Fruit fly (Drosophila melanogaster): Measurements from ENCODE around the gene mRpS21.

mRpS21 gene

dm6 chr3R:13395133-13395532, 13.5 kb upstream of the mRpS21 start, which contains the start of gene CCHa2 (continued):
- no peak for TF ChIP-seq CG11560 (tag; IDR thresholded peaks at IDR 0.05)
- no peak for TF ChIP-seq ATbp (GFP tag; optimal IDR thresholded peaks at IDR 0.05)
- no peak for TF ChIP-seq CG12071 (GFP tag; optimal IDR thresholded peaks at IDR 0.05)
- no peak for TF ChIP-seq CG30020 (tag; optimal IDR thresholded peaks at IDR 0.05)
- TF ChIP-seq Usf (GFP tag; optimal IDR thresholded peaks at IDR 0.05), result no peak
- 0 out of 3 replicates have a peak, but pooled peaks have one; percentile 21 for TF ChIP-seq sr (GFP tag; IDR thresholded peaks at IDR 0.05)
- no peak for TF ChIP-seq CkIIα-i1 (GFP tag; IDR thresholded peaks at IDR 0.05)
- TF ChIP-seq CG8359 (GFP tag; optimal IDR thresholded peaks at IDR 0.05; ENCODE audit: borderline replicate concordance), result no peak
- TF ChIP-seq NFAT (GFP tag; IDR thresholded peaks at IDR 0.05), result no peak

- TF ChIP-seq ash1 (GFP tag; optimal IDR thresholded peaks at IDR 0.05) (no peak), CG34376 (GFP tag; optimal IDR thresholded peaks at IDR 0.05) (peak; percentile 5)
Observed at dm6 chr3R:13393009-13393408, 11.4 kb upstream of the mRpS21 start.

- TF ChIP-seq CG13287 (GFP tag; IDR thresholded peaks at IDR 0.05; ENCODE audit: partially characterized antibody) (no peak), Fer3 (tag; optimal IDR thresholded peaks at IDR 0.05) (no peak), Lpt (GFP tag; optimal IDR thresholded peaks at IDR 0.05) (no peak), btn (GFP tag; optimal IDR thresholded peaks at IDR 0.05) (no peak), CG14667 (GFP tag; IDR thresholded peaks at IDR 0.05) (no peak), pzg (GFP tag; optimal IDR thresholded peaks at IDR 0.05) (no peak), her (GFP tag; optimal IDR thresholded peaks at IDR 0.05) (no peak), CG1647 (GFP tag; optimal IDR thresholded peaks at IDR 0.05) (no peak), CG6683 (GFP tag; optimal IDR thresholded peaks at IDR 0.05) (no peak), crol (GFP tag; IDR thresholded peaks at IDR 0.05) (no peak), CG10321 (GFP tag; IDR thresholded peaks at IDR 0.05) (no peak), NC2α (GFP tag; optimal IDR thresholded peaks at IDR 0.05) (no peak), sna (GFP tag; IDR thresholded peaks at IDR 0.05; ENCODE audit: partially characterized antibody) (no peak), Atf3 (GFP tag; optimal IDR thresholded peaks at IDR 0.05) (no peak), slp2 (GFP tag; optimal IDR thresholded peaks at IDR 0.05) (no peak), CG2712 (tag; optimal IDR thresholded peaks at IDR 0.05) (no peak), CG11398 (GFP tag; optimal IDR thresholded peaks at IDR 0.05) (no peak), CG17361 (GFP tag; IDR thresholded peaks at IDR 0.05) (no peak), wor (GFP tag; IDR thresholded peaks at IDR 0.05) (no peak)
Observed at dm6 chr3R:13390490-13390889, 8.9 kb upstream of the mRpS21 start.

dm6 chr3R:13388160-13388870, 6.7 kb upstream of the mRpS21 start, which contains the start of gene CG9799:
Gene CG9799, minus strand, starts transcription at chr3R:13388709.
- TF ChIP-seq insv (GFP tag; optimal IDR thresholded peaks at IDR 0.05) (peak in 1 of 2 experiments; percentile 38), CG2202 (tag; optimal IDR thresholded peaks at IDR 0.05) (no peak), Abd-B (GFP tag; optimal IDR thresholded peaks at IDR 0.05) (peak; percentile 51), trem (tag; optimal IDR thresholded peaks at IDR 0.05) (peak; percentile 32), fu2 (GFP tag; optimal IDR thresholded peaks at IDR 0.05) (no peak), CG32532 (GFP tag; IDR thresholded peaks at IDR 0.05) (peak; percentile 56), PHDP (tag; optimal IDR thresholded peaks at IDR 0.05) (no peak), fd3F (GFP tag; optimal IDR thresholded peaks at IDR 0.05) (no peak), sd (tag; optimal IDR thresholded peaks at IDR 0.05) (no peak), E2f2 (GFP tag; IDR thresholded peaks at IDR 0.05) (peak; percentile 93), wek (GFP tag; optimal IDR thresholded peaks at IDR 0.05) (peak; percentile 98), CG13287 (GFP tag; IDR thresholded peaks at IDR 0.05; ENCODE audit: partially characterized antibody) (peak; percentile 46; the same call in 1 of the 2 replicates), Dbx (GFP tag; IDR thresholded peaks at IDR 0.05) (0 out of 3 replicates have a peak, but pooled peaks have one; percentile 17), ara (GFP tag; IDR thresholded peaks at IDR 0.05) (0 out of 2 replicates have a peak, but pooled peaks have one; percentile 21), CG6272 (GFP tag; IDR thresholded peaks at IDR 0.05) (no peak), CG10267 (tag; optimal IDR thresholded peaks at IDR 0.05) (peak; percentile 22), Dll (GFP tag; IDR thresholded peaks at IDR 0.05; ENCODE audit: partially characterized antibody) (peak; percentile 43; the same call in 1 of the 4 replicates), Pdp1 (GFP tag; optimal IDR thresholded peaks at IDR 0.05) (no peak)
